Fruit fly (Drosophila melanogaster) whole organism, embryonic: ENCODE measurements around the gene rec.

Experiments
- CG11247 ChIP-seq: fragments of 200-800 bp; sonication (Bioruptor generic); IDR thresholded peaks from 2 replicates; pipeline ENCODE4 v1.3.6; 2022; ENCODE audit warnings: missing biosample characterization, missing genetic modification characterization
- CG14441 ChIP-seq: fragments of 200-800 bp; sonication (Bioruptor generic); IDR thresholded peaks from 2 replicates; pipeline ENCODE4 v1.3.6; 2022; ENCODE audit warnings: missing biosample characterization, missing genetic modification characterization
- CG1647 ChIP-seq: fragments of 200-800 bp; sonication (Bioruptor generic); optimal IDR thresholded peaks from 3 replicates; lab custom pipeline; 2016; ENCODE audit warnings: missing biosample characterization, missing genetic modification characterization
- CG8089 ChIP-seq: fragments of 200-800 bp; sonication (Bioruptor generic); optimal IDR thresholded peaks from 3 replicates; lab custom pipeline; 2016; ENCODE audit warnings: missing biosample characterization, missing genetic modification characterization
- CG8478 ChIP-seq: fragments of >200 bp; optimal IDR thresholded peaks from 2 replicates; lab custom pipeline; 2018
- Neu2 ChIP-seq: fragments of 200-800 bp; sonication (Bioruptor generic); optimal IDR thresholded peaks from 3 replicates; lab custom pipeline; 2016; ENCODE audit warnings: missing biosample characterization, missing genetic modification characterization, borderline replicate concordance
- Sin3A ChIP-seq: fragments of >200 bp; optimal IDR thresholded peaks from 2 replicates; lab custom pipeline; 2018
- br ChIP-seq: fragments of >200 bp; optimal IDR thresholded peaks from 2 replicates; lab custom pipeline; 2017
- h ChIP-seq: fragments of >200 bp; optimal IDR thresholded peaks from 2 replicates; lab custom pipeline; 2017
- kay ChIP-seq: fragments of 200-800 bp; sonication (Bioruptor generic); optimal IDR thresholded peaks from 2 replicates; lab custom pipeline; 2016; ENCODE audit warnings: missing biosample characterization, missing genetic modification characterization
- trem ChIP-seq: fragments of 200-800 bp; optimal IDR thresholded peaks from 3 replicates; lab custom pipeline; 2019; ENCODE audit warnings: missing biosample characterization, mild to moderate bottlenecking, missing genetic modification characterization, moderate library complexity
- twi ChIP-seq: fragments of 200-800 bp; optimal IDR thresholded peaks from 2 replicates; lab custom pipeline; 2019; ENCODE audit warnings: missing biosample characterization, mild to moderate bottlenecking, missing genetic modification characterization, moderate library complexity
- unc-4 ChIP-seq: fragments of 200-800 bp; sonication (Bioruptor generic); IDR thresholded peaks from 2 replicates; pipeline ENCODE4 v1.3.6; 2022; ENCODE audit warnings: missing biosample characterization, missing genetic modification characterization; ENCODE audit not compliant: partially characterized antibody

dm6 chr3R:15774128-15774527, 58.3 kb downstream of the rec start, which contains the start of gene Ttc26:
- TF ChIP-seq CG8478 (lab: Kevin White, UChicago) (no peak), Sin3A (lab: Kevin White, UChicago) (no peak), kay (GFP tag; lab: Kevin White, UChicago) (no peak), CG1647 (GFP tag; lab: Kevin White, UChicago) (no peak), twi (no peak), CG11247 (GFP tag; lab: Robert Waterston, UW) (no peak), unc-4 (no peak), br (lab: Kevin White, UChicago) (no peak), trem (tag; lab: Kevin White, UChicago) (no peak), h (lab: Kevin White, UChicago) (no peak), CG14441 (GFP tag; lab: Robert Waterston, UW) (no peak), Neu2 (GFP tag; lab: Kevin White, UChicago) (no peak), CG8089 (no peak)
